Fruit fly (Drosophila melanogaster) Kc167 (cell line): ENCODE measurements around the gene Ugt37B1.

Source experiments
- Myc ChIP-seq: fragments of >200 bp; optimal IDR thresholded peaks from 2 replicates; lab custom pipeline; 2017; ENCODE audit warnings: missing external identifiers
- Sin3A ChIP-seq: fragments of >200 bp; optimal IDR thresholded peaks from 2 replicates; lab custom pipeline; 2018; ENCODE audit warnings: missing external identifiers
- h ChIP-seq: fragments of >200 bp; optimal IDR thresholded peaks from 3 replicates; lab custom pipeline; 2018; ENCODE audit warnings: missing external identifiers
- insv ChIP-seq: fragments of >200 bp; optimal IDR thresholded peaks from 3 replicates; lab custom pipeline; 2018; ENCODE audit warnings: missing external identifiers
- psq ChIP-seq: fragments of >200 bp; optimal IDR thresholded peaks from 2 replicates; lab custom pipeline; 2017; ENCODE audit warnings: missing external identifiers
- ttk ChIP-seq: sonication (Bioruptor generic); optimal IDR thresholded peaks from 2 replicates; lab custom pipeline; 2017; ENCODE audit warnings: missing external identifiers

Gene Ugt37B1

DNA sequence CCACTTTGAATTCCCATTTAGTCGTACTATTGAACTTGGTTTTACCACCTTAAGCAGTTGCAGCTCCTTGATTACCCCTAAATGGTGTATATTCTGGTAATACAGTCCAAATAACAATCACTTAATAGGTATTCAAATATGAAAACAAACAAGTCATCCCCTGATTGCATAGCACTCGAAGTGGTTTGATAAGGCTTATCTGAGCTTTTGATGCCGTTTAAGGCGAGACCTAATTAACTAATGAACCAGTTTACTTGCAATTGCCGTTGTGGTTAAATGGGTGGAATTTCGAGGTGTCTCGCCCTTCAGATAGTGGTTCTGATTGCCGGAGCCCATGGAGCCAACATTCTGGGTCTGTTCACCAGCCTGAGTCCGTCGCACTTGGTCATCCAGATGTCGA, at the start of gene Ugt37B1:
Gene Ugt37B1, plus strand, starts transcription at position 246 of the 400 bp plus-strand sequence.
- no peak for TF ChIP-seq psq (lab: Kevin White, UChicago)
- no peak for TF ChIP-seq ttk (lab: Kevin White, UChicago)
- TF ChIP-seq insv (lab: Kevin White, UChicago): no peak
- no peak for TF ChIP-seq Myc (lab: Kevin White, UChicago)
- no peak for TF ChIP-seq h (lab: Kevin White, UChicago)
- TF ChIP-seq Sin3A (lab: Kevin White, UChicago): no peak

DNA sequence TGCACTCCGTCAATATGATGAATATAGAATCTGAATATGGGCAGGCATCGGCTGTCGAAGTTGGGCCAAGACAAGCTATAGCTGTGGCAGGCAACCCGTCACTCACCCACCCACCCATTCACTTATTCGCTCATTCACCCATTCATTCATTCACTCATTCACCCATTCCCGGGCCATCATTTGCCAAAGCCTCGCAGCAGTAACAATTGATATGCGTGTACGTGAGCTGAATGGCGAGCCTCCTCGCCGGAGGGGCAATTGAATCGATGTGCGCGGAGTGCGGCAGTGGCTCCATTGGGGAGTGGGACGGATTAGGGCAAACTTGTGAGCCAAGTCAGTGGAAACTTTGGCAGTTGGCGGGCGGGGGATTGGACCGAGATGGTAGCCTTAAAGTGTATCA, 48.4 kb upstream of the Ugt37B1 start:
- TF ChIP-seq psq (lab: Kevin White, UChicago): no peak
- TF ChIP-seq Sin3A (lab: Kevin White, UChicago): no peak
- TF ChIP-seq ttk (lab: Kevin White, UChicago): no peak
- no peak for TF ChIP-seq Myc (lab: Kevin White, UChicago)
- no peak for TF ChIP-seq h (lab: Kevin White, UChicago)
- TF ChIP-seq insv (lab: Kevin White, UChicago): no peak

DNA sequence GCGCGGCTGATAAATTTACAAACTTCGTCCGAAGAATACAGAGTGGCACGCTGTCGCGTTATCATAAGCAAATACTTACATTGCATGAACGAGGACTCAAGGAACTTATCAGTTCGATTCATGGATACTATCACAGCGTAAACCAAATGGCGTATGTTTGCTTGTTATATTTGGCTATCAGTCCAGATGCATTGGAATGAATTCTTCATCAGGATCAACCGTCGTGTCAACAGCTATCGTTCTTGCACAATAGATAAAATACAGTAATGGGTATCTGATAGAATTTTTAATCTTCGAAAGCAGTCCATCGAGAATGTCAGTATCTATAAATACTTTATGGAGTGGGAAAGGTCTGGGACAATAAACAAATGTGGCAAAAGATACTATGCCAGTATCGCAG, 47.7 kb upstream of the Ugt37B1 start:
- no peak for TF ChIP-seq psq (lab: Kevin White, UChicago)
- TF ChIP-seq insv (lab: Kevin White, UChicago): no peak
- no peak for TF ChIP-seq ttk (lab: Kevin White, UChicago)
- TF ChIP-seq Sin3A (lab: Kevin White, UChicago): no peak
- no peak for TF ChIP-seq h (lab: Kevin White, UChicago)
- TF ChIP-seq Myc (lab: Kevin White, UChicago): no peak

DNA sequence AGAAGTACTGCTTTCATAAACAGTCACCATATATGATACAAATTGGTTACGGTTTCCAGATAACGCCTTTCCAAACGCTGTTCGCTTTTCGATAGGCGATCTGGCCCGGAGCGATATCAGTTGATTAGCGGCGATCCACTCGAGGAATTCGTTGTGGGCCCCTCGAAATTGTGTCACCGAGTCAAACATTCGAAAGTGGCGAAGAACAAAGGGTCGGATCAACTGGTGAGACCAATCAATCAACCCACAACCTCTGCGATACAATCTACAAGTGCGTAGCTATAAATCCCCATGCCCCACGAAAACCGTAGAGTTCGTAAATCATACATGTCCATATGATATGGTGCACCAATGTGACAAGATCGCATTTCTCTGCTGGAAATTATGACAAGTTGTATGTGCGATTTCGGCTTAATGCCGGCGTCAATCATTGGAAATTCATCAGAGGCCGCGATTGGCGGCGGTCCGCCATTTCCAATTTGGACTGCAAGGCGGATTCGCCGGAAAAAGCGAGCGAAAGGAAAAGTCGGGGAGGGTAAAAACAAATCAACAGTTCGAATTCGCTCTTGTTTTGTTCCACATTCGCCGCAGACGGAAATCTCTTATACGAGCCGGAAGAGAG, 46.6 kb upstream of the Ugt37B1 start:
- TF ChIP-seq h (lab: Kevin White, UChicago): no peak
- TF ChIP-seq psq (lab: Kevin White, UChicago): no peak
- TF ChIP-seq Myc (lab: Kevin White, UChicago): no peak
- no peak for TF ChIP-seq Sin3A (lab: Kevin White, UChicago)
- no peak for TF ChIP-seq ttk (lab: Kevin White, UChicago)
- TF ChIP-seq insv (lab: Kevin White, UChicago): no peak

DNA sequence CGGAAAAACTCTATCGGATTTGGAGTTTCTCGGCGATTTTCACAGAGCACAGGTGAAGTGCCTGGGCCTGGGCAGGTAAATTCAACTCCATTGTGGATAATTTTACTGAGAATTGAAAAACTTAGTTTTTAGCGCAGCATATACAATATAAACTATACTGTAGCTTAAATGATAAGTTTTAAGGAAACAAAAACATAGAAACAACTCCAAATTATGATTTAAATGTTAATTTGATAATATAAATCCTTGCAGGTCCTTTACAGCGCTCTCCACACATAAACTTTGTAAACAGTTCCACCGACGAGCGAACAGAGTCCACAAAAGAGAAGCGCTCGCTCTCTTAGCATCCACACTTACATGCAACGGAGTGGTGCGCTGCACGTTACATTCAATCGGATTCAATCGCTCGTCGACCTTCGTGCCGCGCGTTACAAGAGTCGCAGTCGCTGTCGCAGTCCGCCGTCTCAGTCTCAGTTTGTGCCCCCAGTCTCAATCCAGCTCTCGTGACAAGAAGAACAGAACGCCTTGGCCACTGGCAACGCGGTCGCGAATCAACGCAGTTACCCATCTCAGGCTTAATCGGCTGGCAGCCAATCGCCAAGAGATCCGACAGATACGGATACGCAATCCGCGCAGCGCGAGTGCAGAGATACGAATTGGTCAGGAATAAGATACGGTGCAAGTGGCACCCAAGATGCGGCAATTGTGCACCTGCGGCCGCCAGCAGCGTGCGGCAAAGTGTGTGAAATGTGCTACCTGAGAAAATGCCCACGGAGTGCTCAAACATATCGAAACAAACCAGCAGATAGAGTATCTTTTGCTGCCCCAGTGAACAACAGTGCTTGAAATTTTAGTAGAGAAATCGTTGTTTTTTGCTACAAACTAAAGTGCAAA, 45.9 kb upstream of the Ugt37B1 start, which contains the start of gene smal:
Gene smal, plus strand, starts transcription at position 394 of the 894 bp plus-strand sequence.
- TF ChIP-seq h (lab: Kevin White, UChicago) (no peak), psq (lab: Kevin White, UChicago) (no peak), Myc (lab: Kevin White, UChicago) (no peak), Sin3A (lab: Kevin White, UChicago) (no peak), ttk (lab: Kevin White, UChicago) (no peak), insv (lab: Kevin White, UChicago) (no peak)

DNA sequence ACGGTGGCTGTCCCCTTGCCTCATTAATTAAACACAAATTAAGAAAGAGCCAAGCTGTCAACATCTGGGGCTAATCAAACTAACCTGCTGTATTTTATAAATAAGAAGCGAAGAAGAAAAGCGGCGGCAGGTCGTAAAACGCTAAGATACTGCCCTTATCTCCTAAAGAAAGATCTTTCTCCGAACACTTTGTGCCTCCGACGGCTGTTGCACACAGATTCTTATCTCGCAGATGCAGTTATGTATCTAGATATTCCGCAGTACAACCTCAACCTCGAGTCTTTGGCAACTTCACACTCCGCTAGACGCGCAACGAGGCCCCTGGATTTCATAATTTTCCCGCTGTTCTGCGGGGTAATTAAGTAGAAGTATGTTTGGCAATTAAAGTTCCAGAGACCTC, 44.9 kb upstream of the Ugt37B1 start:
- no peak for TF ChIP-seq psq (lab: Kevin White, UChicago)
- no peak for TF ChIP-seq insv (lab: Kevin White, UChicago)
- no peak for TF ChIP-seq Sin3A (lab: Kevin White, UChicago)
- no peak for TF ChIP-seq ttk (lab: Kevin White, UChicago)
- TF ChIP-seq h (lab: Kevin White, UChicago): no peak
- TF ChIP-seq Myc (lab: Kevin White, UChicago): no peak

DNA sequence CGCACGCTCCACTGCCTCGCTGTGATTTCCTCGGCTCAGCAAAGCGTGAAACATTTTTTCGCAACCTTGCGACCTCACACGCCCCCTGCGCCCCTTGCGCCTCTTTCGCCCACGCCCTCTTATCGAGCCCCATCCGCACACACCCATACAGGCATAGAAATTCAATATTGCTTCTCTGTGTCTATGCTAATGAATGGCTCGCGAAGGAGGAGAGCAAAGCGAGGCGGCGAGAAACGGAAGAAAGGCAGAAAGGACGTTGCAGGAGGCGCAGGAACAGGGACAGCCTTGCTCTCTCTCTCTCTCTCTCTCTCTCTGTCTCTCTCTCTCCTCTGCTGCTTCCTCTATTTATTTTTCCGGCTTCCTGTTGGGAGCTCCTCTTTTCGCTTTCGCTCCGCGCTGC, 38.5 kb upstream of the Ugt37B1 start:
- TF ChIP-seq insv (lab: Kevin White, UChicago) (no peak), h (lab: Kevin White, UChicago) (no peak), psq (lab: Kevin White, UChicago) (no peak), Sin3A (lab: Kevin White, UChicago) (no peak), Myc (lab: Kevin White, UChicago) (no peak)

DNA sequence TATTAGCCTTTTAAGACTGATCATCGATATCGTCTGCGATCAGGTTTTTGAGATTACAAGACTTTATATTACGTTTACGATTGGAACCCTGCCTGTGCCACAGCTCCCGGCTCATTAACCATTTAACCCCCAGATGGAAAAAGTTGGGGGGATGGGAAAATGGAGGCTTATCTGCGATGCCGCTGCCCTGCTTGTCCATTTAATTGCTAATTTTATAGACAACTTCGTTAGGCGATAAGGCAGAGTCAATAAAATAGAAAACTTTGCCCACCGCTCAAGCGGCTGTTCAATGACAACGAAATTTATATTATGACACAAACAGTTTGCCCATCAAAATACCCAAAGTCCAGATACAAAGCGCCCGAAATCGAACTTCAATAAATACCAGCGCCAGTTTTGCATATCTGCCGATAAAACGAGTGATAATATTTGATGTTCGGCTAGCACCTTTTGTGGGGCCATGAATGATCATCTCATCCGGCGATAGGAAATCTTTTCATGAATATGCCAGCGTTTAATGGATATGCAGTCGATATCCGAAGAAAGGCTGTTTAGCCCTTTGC, 31.8 kb upstream of the Ugt37B1 start:
- TF ChIP-seq psq (lab: Kevin White, UChicago) (no peak), Sin3A (lab: Kevin White, UChicago) (no peak), Myc (lab: Kevin White, UChicago) (no peak), insv (lab: Kevin White, UChicago) (no peak), ttk (lab: Kevin White, UChicago) (no peak), h (lab: Kevin White, UChicago) (no peak)

DNA sequence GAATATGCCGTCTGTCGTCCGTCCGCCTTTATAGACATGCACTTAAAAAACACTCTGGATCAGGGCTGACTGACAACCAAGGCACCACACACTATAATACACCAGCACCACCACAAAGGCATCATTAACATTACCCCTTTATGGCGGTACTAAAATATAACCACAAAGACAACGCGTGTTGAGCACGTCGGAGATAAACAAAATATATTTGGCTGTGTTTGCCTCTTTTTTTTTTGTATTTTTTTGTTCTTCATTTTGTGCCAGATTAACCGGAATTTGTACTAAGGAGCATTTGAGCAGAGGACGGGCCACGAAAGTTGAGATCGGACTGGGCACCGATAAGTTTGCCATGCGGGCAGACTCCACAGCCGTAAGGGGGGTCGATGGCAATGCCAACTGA, 30.8 kb upstream of the Ugt37B1 start:
- TF ChIP-seq ttk (lab: Kevin White, UChicago): no peak
- no peak for TF ChIP-seq psq (lab: Kevin White, UChicago)
- no peak for TF ChIP-seq insv (lab: Kevin White, UChicago)
- no peak for TF ChIP-seq Myc (lab: Kevin White, UChicago)
- TF ChIP-seq h (lab: Kevin White, UChicago): no peak
- TF ChIP-seq Sin3A (lab: Kevin White, UChicago): no peak

DNA sequence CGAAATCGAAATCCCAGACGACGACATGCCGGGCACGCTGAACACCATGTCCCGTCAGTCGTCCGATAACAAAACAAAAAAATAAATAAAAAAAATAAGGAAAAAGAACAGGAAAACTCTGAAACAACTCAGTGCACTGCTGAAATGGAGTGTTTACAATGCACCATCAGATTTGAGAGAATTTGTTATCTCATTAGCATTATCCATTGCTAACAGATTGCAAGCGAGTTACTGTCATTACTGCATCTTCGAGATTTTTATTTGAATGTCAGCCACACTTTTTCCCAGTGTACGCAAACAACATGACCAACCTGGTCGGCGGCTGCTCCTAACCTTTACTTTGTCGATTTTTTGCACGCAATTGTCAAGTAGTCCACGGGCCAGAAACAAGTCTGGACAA, 27.1 kb upstream of the Ugt37B1 start:
- no peak for TF ChIP-seq h (lab: Kevin White, UChicago)
- TF ChIP-seq Sin3A (lab: Kevin White, UChicago): no peak
- no peak for TF ChIP-seq ttk (lab: Kevin White, UChicago)
- TF ChIP-seq Myc (lab: Kevin White, UChicago): no peak
- no peak for TF ChIP-seq insv (lab: Kevin White, UChicago)
- TF ChIP-seq psq (lab: Kevin White, UChicago): no peak

DNA sequence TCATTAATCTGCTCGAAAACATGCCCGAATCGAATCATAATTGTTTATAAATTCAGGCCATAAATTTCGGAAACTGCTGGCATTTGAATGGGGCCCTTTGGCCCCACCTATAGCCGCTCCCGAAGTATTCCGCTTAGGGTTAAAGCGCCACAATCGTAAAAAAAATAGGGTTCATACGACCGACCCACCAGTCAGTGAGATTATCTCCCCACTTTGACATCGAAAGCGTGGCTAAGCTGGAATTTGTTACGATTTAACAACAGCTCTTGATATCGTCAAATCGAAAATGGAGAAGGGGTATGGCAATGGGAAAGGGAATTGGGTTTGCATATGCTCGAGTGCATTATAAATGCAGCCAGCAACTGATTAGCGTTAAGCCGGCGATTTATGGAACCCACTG, 26.0 kb upstream of the Ugt37B1 start:
- TF ChIP-seq h (lab: Kevin White, UChicago) (no peak), ttk (lab: Kevin White, UChicago) (no peak), Sin3A (lab: Kevin White, UChicago) (no peak), Myc (lab: Kevin White, UChicago) (no peak), insv (lab: Kevin White, UChicago) (no peak), psq (lab: Kevin White, UChicago) (no peak)
